Fruit fly (Drosophila melanogaster): ENCODE data around the gene CG11999.

DNA sequence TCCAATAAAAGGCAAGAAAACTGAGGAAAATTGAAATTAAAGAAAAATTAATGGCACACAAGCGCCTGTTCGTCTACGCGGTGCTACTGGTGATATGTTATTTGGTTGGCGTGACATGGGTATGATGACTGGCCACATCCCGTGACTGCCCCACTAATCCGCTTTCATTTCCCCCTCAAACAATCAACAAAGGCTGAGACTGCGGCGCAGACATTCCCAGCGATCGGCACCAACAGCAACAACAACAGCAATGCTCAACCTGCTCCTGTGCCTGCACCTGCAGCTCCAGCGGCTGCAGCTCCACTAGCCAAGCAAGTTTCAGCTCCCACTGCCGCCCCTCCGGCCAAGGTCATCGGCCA is 567 bp upstream of the CG11999 start:
- TF ChIP-seq D1 (tag; optimal IDR thresholded peaks at IDR 0.05) (no peak), rn (GFP tag; IDR thresholded peaks at IDR 0.05) (no peak), CG14655 (GFP tag; optimal IDR thresholded peaks at IDR 0.05) (no peak), CG9948 (tag; optimal IDR thresholded peaks at IDR 0.05) (no peak)
